Fruit fly (Drosophila melanogaster): ENCODE data around the gene spdi.

spdi gene

DNA sequence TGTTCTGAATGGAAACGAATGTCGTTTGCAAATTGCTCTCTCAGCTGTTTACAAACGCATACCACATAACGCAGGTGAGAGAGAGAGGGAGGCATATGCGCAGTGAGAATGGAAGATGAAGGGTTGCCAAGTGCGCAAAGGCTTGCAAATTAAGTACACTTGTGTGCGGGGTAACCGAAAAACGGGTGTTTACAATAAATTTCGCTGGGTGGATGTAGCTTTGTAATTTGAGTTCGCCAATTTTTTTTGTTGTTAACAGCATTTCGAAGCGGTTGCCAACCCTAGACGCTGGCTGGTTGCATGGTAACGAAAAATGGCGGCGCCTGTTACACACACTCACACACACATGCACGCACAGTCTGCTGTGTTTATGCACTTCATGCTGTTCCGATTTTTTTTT lies 35.0 kb upstream of the spdi start (continued):
- TF ChIP-seq HLH3B (GFP tag; IDR thresholded peaks at IDR 0.05) (peak; percentile 96), CG17186 (GFP tag; optimal IDR thresholded peaks at IDR 0.05) (peak; percentile 89), shn (GFP tag; optimal IDR thresholded peaks at IDR 0.05) (peak; percentile 95), CG10462 (GFP tag; optimal IDR thresholded peaks at IDR 0.05) (peak; percentile 89), maf-S (GFP tag; optimal IDR thresholded peaks at IDR 0.05) (peak; percentile 95), CG1024 (GFP tag; IDR thresholded peaks at IDR 0.05) (peak; percentile 91), org-1 (GFP tag; optimal IDR thresholded peaks at IDR 0.05) (peak; percentile 94), Meics (GFP tag; optimal IDR thresholded peaks at IDR 0.05) (peak; percentile 96), pfk (GFP tag; optimal IDR thresholded peaks at IDR 0.05) (peak; percentile 69), Drgx (GFP tag; IDR thresholded peaks at IDR 0.05) (peak; percentile 98), ind (GFP tag; optimal IDR thresholded peaks at IDR 0.05) (peak; percentile 96), CG31388 (GFP tag; optimal IDR thresholded peaks at IDR 0.05) (peak; percentile 80), Dip2 (GFP tag; IDR thresholded peaks at IDR 0.05) (peak; percentile 55; the same call in 1 of the 2 replicates), CG6683 (GFP tag; optimal IDR thresholded peaks at IDR 0.05) (peak; percentile 83), vfl (GFP tag; optimal IDR thresholded peaks at IDR 0.05) (peak; percentile 89), CG15696 (tag; optimal IDR thresholded peaks at IDR 0.05) (peak; percentile 87), NK7.1 (GFP tag; optimal IDR thresholded peaks at IDR 0.05) (peak; percentile 80), Med (GFP tag) (peak; percentile 99), chm (GFP tag; IDR thresholded peaks at IDR 0.05) (peak; percentile 98), CG12769 (tag; optimal IDR thresholded peaks at IDR 0.05) (peak; percentile 98), wek (GFP tag; optimal IDR thresholded peaks at IDR 0.05) (peak; percentile 91), CG4328 (GFP tag; optimal IDR thresholded peaks at IDR 0.05) (peak; percentile 93), slp2 (GFP tag; optimal IDR thresholded peaks at IDR 0.05) (peak; percentile 95), Lhr (GFP tag; optimal IDR thresholded peaks at IDR 0.05) (peak; percentile 89), Lpt (GFP tag; optimal IDR thresholded peaks at IDR 0.05) (no peak), CG15601 (tag; optimal IDR thresholded peaks at IDR 0.05) (peak; percentile 90), gcm2 (GFP tag; optimal IDR thresholded peaks at IDR 0.05) (peak; percentile 96), Hey (tag; optimal IDR thresholded peaks at IDR 0.05) (peak; percentile 91), hb (GFP tag; IDR thresholded peaks at IDR 0.05; ENCODE audit: partially characterized antibody) (no peak), bbx (GFP tag; IDR thresholded peaks at IDR 0.05; ENCODE audit: partially characterized antibody) (no peak; the same call in 1 of the 2 replicates), Hr51 (GFP tag; optimal IDR thresholded peaks at IDR 0.05) (peak; percentile 94 to 95), E2f2 (GFP tag; IDR thresholded peaks at IDR 0.05) (peak; percentile 82), CG12744 (GFP tag; optimal IDR thresholded peaks at IDR 0.05) (peak; percentile 92), Xbp1 (GFP tag; optimal IDR thresholded peaks at IDR 0.05) (peak; percentile 94), pb (GFP tag; optimal IDR thresholded peaks at IDR 0.05) (peak; percentile 94), CG4424 (GFP tag; optimal IDR thresholded peaks at IDR 0.05) (peak; percentile 94), Jarid2 (GFP tag; optimal IDR thresholded peaks at IDR 0.05) (no peak), Dref (GFP tag; IDR thresholded peaks at IDR 0.05) (peak; percentile 46), D19A (tag; optimal IDR thresholded peaks at IDR 0.05) (peak; percentile 88), Hr3 (GFP tag; optimal IDR thresholded peaks at IDR 0.05) (peak; percentile 88), Optix (GFP tag; IDR thresholded peaks at IDR 0.05) (peak; percentile 97), ATbp (GFP tag; optimal IDR thresholded peaks at IDR 0.05) (peak; percentile 97), CG13894 (tag; optimal IDR thresholded peaks at IDR 0.05) (peak; percentile 93), CG11456 (GFP tag; IDR thresholded peaks at IDR 0.05) (peak; percentile 97), Abd-B (GFP tag; optimal IDR thresholded peaks at IDR 0.05) (peak; percentile 90), sob (GFP tag; IDR thresholded peaks at IDR 0.05) (peak; percentile 96), Dfd (GFP tag; optimal IDR thresholded peaks at IDR 0.05) (no peak), CG2120 (GFP tag; optimal IDR thresholded peaks at IDR 0.05) (peak; percentile 93), emc (GFP tag; optimal IDR thresholded peaks at IDR 0.05) (peak; percentile 87), Vsx1 (GFP tag; optimal IDR thresholded peaks at IDR 0.05) (no peak), tap (tag; optimal IDR thresholded peaks at IDR 0.05) (peak; percentile 96)
